Fruit fly (Drosophila melanogaster): ENCODE measurements around the gene Ost48.

The Ost48 gene

DNA sequence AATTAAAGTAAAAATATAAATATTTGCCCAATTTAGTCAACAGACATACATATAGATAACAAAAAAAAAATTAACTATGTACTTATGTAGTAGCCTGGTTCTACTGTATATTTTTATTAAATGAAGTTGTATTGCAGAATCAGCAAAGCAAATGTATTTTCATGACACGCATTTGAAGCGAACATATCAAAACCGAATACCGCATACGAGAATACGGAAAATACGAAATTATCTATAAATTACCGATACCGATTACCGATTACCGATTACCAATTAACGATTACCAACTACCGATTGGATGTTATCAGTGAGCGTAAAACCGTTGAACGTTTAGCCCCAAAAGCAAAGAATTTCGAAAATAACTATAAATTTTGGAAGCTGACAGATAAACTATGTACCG lies 29.1 kb upstream of the Ost48 start (continued):
- TF ChIP-seq H15 (GFP tag; IDR thresholded peaks at IDR 0.05) (no peak), CG9215 (GFP tag; IDR thresholded peaks at IDR 0.05) (no peak), Optix (GFP tag; IDR thresholded peaks at IDR 0.05) (no peak), hth (optimal IDR thresholded peaks at IDR 0.05) (no peak), mld (GFP tag; IDR thresholded peaks at IDR 0.05; ENCODE audit: partially characterized antibody) (no peak), phol (tag; optimal IDR thresholded peaks at IDR 0.05) (peak; percentile 15), bowl (GFP tag; IDR thresholded peaks at IDR 0.05) (no peak), bab2 (GFP tag; optimal IDR thresholded peaks at IDR 0.05) (no peak), CG1529 (GFP tag; optimal IDR thresholded peaks at IDR 0.05) (no peak), chm (GFP tag; IDR thresholded peaks at IDR 0.05) (no peak), CG17359 (tag; optimal IDR thresholded peaks at IDR 0.05) (no peak), CG13287 (GFP tag; IDR thresholded peaks at IDR 0.05; ENCODE audit: partially characterized antibody) (peak; percentile 53), HLH3B (GFP tag; IDR thresholded peaks at IDR 0.05) (no peak), gce (GFP tag; IDR thresholded peaks at IDR 0.05) (no peak), dm (GFP tag; optimal IDR thresholded peaks at IDR 0.05) (no peak), CG3281 (GFP tag; optimal IDR thresholded peaks at IDR 0.05) (no peak), gfzf (GFP tag; optimal IDR thresholded peaks at IDR 0.05) (peak; percentile 10), CG1647 (GFP tag; optimal IDR thresholded peaks at IDR 0.05) (no peak), wor (GFP tag; IDR thresholded peaks at IDR 0.05) (no peak), zen2 (GFP tag; IDR thresholded peaks at IDR 0.05; ENCODE audit: partially characterized antibody) (no peak), peb (GFP tag; IDR thresholded peaks at IDR 0.05) (no peak), Hmr (GFP tag; optimal IDR thresholded peaks at IDR 0.05) (no peak), unpg (GFP tag; optimal IDR thresholded peaks at IDR 0.05) (no peak), Dll (GFP tag; IDR thresholded peaks at IDR 0.05; ENCODE audit: partially characterized antibody) (peak; percentile 41; the same call in 1 of the 4 replicates), CG10959 (GFP tag; IDR thresholded peaks at IDR 0.05) (no peak), CG7839 (tag; optimal IDR thresholded peaks at IDR 0.05) (no peak), Opbp (GFP tag; IDR thresholded peaks at IDR 0.05; ENCODE audit: partially characterized antibody) (no peak), her (GFP tag; optimal IDR thresholded peaks at IDR 0.05) (no peak), repo (GFP tag; optimal IDR thresholded peaks at IDR 0.05) (no peak), ap (GFP tag; IDR thresholded peaks at IDR 0.05) (no peak), HLH4C (GFP tag; IDR thresholded peaks at IDR 0.05; ENCODE audit: partially characterized antibody) (peak; percentile 65)

- TF ChIP-seq Blimp-1 (GFP tag; optimal IDR thresholded peaks at IDR 0.05) (no peak), CG14667 (GFP tag; IDR thresholded peaks at IDR 0.05) (no peak), tap (tag; optimal IDR thresholded peaks at IDR 0.05) (no peak), CG11093 (GFP tag; IDR thresholded peaks at IDR 0.05) (no peak), CG6683 (GFP tag; optimal IDR thresholded peaks at IDR 0.05) (no peak), Fer3 (tag; optimal IDR thresholded peaks at IDR 0.05) (no peak), CG15073 (GFP tag; optimal IDR thresholded peaks at IDR 0.05) (no peak), chif (GFP tag; optimal IDR thresholded peaks at IDR 0.05) (no peak), tll (GFP tag; optimal IDR thresholded peaks at IDR 0.05) (no peak), CG6689 (GFP tag; IDR thresholded peaks at IDR 0.05) (no peak), Xbp1 (GFP tag; optimal IDR thresholded peaks at IDR 0.05) (no peak), sqz (GFP tag; optimal IDR thresholded peaks at IDR 0.05) (no peak), CG17829 (tag; optimal IDR thresholded peaks at IDR 0.05) (no peak), CG12659 (GFP tag; optimal IDR thresholded peaks at IDR 0.05) (no peak), fd3F (GFP tag; optimal IDR thresholded peaks at IDR 0.05) (no peak), insv (GFP tag; optimal IDR thresholded peaks at IDR 0.05) (no peak), CG32532 (GFP tag; IDR thresholded peaks at IDR 0.05) (no peak), seq (GFP tag; IDR thresholded peaks at IDR 0.05) (no peak), pnt (GFP tag; optimal IDR thresholded peaks at IDR 0.05) (no peak)
These were observed 10.0 kb upstream of the Ost48 start for dm6 chrX:9168273-9168672.
